Worm (Caenorhabditis elegans): Measurements from ENCODE around the gene T05A7.6.
"Not testable (repeated sequence)": the region's sequence is repeated elsewhere in the genome, so short reads cannot be mapped to it uniquely, and the experiment has no call there.

DNA sequence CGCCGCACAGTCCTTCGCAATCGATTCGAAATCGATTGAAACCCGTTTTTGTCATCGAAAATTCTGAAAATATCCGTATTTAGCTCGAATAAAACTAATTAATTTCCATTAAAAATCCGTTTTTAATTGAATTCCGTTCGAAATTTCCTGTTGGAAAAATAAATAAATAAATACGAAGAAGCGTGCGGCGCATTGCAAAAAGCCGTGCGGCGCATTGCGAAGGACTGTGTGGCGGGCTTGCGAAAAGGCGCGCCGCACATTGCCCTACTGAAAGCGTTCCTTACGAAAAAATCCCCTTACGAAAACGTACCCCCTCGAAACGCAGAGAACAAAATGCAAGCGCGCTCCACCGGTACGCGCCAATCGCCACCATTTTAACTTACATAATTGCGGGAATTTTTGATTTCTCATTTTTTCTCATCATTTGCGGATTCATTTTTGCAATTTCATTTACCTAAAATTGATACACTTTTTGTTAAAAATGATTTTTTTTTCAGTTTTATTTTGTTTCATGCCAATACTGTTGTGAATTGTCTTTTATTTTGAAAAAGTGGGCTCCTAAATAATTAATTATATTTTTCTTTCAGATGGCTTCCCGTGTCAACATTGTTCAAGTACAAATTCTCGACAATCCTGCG lies 30.0 kb upstream of the T05A7.6 start, which contains the start of gene unc-85:
- not testable (repeated sequence) for TF ChIP-seq ama-1 (optimal IDR thresholded peaks at IDR 0.05); ceh-36 (tag; optimal IDR thresholded peaks at IDR 0.05); tra-4 (tag; optimal IDR thresholded peaks at IDR 0.05)
- TF ChIP-seq tbx-11 (GFP tag; IDR thresholded peaks at IDR 0.05) (peak; percentile 68), sea-1 (GFP tag; conservative IDR thresholded peaks at IDR 0.05) (peak; percentile 65; the same call in 1 of the 2 replicates), tbx-37 (GFP tag; conservative IDR thresholded peaks at IDR 0.05) (peak; percentile 45; the same call in 1 of the 2 replicates), flt-1 (GFP tag; IDR thresholded peaks at IDR 0.05) (peak; percentile 63), F13C5.2 (tag; optimal IDR thresholded peaks at IDR 0.05) (peak; percentile 81), ets-7 (tag; optimal IDR thresholded peaks at IDR 0.05) (peak; percentile 58), aly-1 (tag; optimal IDR thresholded peaks at IDR 0.05) (peak; percentile 44), scrt-1 (GFP tag; IDR thresholded peaks at IDR 0.05) (peak; percentile 71), hnd-1 (tag; optimal IDR thresholded peaks at IDR 0.05) (peak; percentile 25)
